Fruit fly (Drosophila melanogaster) whole organism, embryonic: Measurements from ENCODE around the gene pim.

Experiments used
- B-H1 ChIP-seq: fragments of 200-800 bp; sonication (Bioruptor generic); IDR thresholded peaks from 3 replicates; pipeline ENCODE4 v1.3.6; 2022; ENCODE audit warnings: missing biosample characterization, missing genetic modification characterization
- CG10565 ChIP-seq: fragments of 200-800 bp; sonication (Bioruptor generic); optimal IDR thresholded peaks from 3 replicates; lab custom pipeline; 2016; ENCODE audit warnings: missing biosample characterization, mild to moderate bottlenecking, missing genetic modification characterization
- CG10959 ChIP-seq: fragments of 200-800 bp; sonication (Bioruptor generic); IDR thresholded peaks from 2 replicates; pipeline ENCODE4 v1.3.6; 2022; ENCODE audit warnings: missing biosample characterization, missing genetic modification characterization
- CG11696 ChIP-seq: fragments of 200-800 bp; sonication (Bioruptor generic); IDR thresholded peaks from 2 replicates; pipeline ENCODE4 v1.3.6; 2022; ENCODE audit warnings: missing biosample characterization, missing genetic modification characterization
- CG12104 ChIP-seq: fragments of 200-800 bp; sonication (Bioruptor generic); optimal IDR thresholded peaks from 3 replicates; lab custom pipeline; 2016; ENCODE audit warnings: missing biosample characterization, missing genetic modification characterization
- CG12219 ChIP-seq: fragments of 200-800 bp; sonication (Bioruptor generic); optimal IDR thresholded peaks from 3 replicates; lab custom pipeline; 2018; ENCODE audit warnings: missing biosample characterization, mild to moderate bottlenecking, missing genetic modification characterization
- CG13624 ChIP-seq: fragments of 200-800 bp; sonication (Bioruptor generic); optimal IDR thresholded peaks from 2 replicates; lab custom pipeline; 2016; ENCODE audit warnings: missing biosample characterization, missing genetic modification characterization
- CG14965 ChIP-seq: fragments of 200-800 bp; sonication (Bioruptor generic); optimal IDR thresholded peaks from 2 replicates; lab custom pipeline; 2016; ENCODE audit warnings: missing biosample characterization, missing genetic modification characterization, borderline replicate concordance
- CG15479 ChIP-seq: fragments of 200-800 bp; sonication (Bioruptor generic); optimal IDR thresholded peaks from 3 replicates; lab custom pipeline; 2019; ENCODE audit warnings: missing biosample characterization, mild to moderate bottlenecking, missing genetic modification characterization, moderate library complexity
- CG17385 ChIP-seq: fragments of 200-800 bp; sonication (Bioruptor generic); optimal IDR thresholded peaks from 3 replicates; lab custom pipeline; 2018; ENCODE audit warnings: missing biosample characterization, mild to moderate bottlenecking, missing genetic modification characterization
- CG32532 ChIP-seq: fragments of 200-800 bp; sonication (Bioruptor generic); IDR thresholded peaks from 2 replicates; pipeline ENCODE4 v1.3.6; 2022; ENCODE audit warnings: missing biosample characterization, missing genetic modification characterization
- CG34224 ChIP-seq: fragments of 200-800 bp; sonication (Bioruptor generic); IDR thresholded peaks from 3 replicates; pipeline ENCODE4 v1.3.6; 2022; ENCODE audit warnings: missing biosample characterization, missing genetic modification characterization; ENCODE audit not compliant: partially characterized antibody
- CG3838 ChIP-seq: fragments of 200-800 bp; sonication (Bioruptor generic); optimal IDR thresholded peaks from 3 replicates; lab custom pipeline; 2016; ENCODE audit warnings: missing biosample characterization, missing genetic modification characterization
- CG4360 ChIP-seq: fragments of 200-800 bp; sonication (Bioruptor generic); IDR thresholded peaks from 2 replicates; pipeline ENCODE4 v1.3.6; 2022; ENCODE audit warnings: missing biosample characterization, missing genetic modification characterization
- CG4707 ChIP-seq: fragments of 200-800 bp; sonication (Bioruptor generic); optimal IDR thresholded peaks from 2 replicates; lab custom pipeline; 2018; ENCODE audit warnings: missing biosample characterization, mild to moderate bottlenecking, missing genetic modification characterization, moderate library complexity
- CG4820 ChIP-seq: fragments of 200-800 bp; sonication (Bioruptor generic); optimal IDR thresholded peaks from 3 replicates; lab custom pipeline; 2016; ENCODE audit warnings: missing biosample characterization, missing genetic modification characterization
- CG5180 ChIP-seq: fragments of 200-800 bp; sonication (Bioruptor generic); optimal IDR thresholded peaks from 3 replicates; lab custom pipeline; 2017; ENCODE audit warnings: missing biosample characterization, missing genetic modification characterization, mild to moderate bottlenecking, moderate library complexity, missing genetic modification reagents
- CG6854 ChIP-seq: fragments of 200-800 bp; sonication (Bioruptor generic); optimal IDR thresholded peaks from 3 replicates; lab custom pipeline; 2017; ENCODE audit warnings: missing biosample characterization, mild to moderate bottlenecking, missing genetic modification characterization
- CG8281 ChIP-seq: fragments of 200-800 bp; sonication (Bioruptor generic); optimal IDR thresholded peaks from 2 replicates; lab custom pipeline; 2018; ENCODE audit warnings: missing biosample characterization, mild to moderate bottlenecking, missing genetic modification characterization, moderate library complexity
- CG9215 ChIP-seq: fragments of 200-800 bp; sonication (Bioruptor generic); IDR thresholded peaks from 2 replicates; pipeline ENCODE4 v1.3.6; 2022; ENCODE audit warnings: missing biosample characterization, missing genetic modification characterization
- Deaf1 ChIP-seq: fragments of 200-800 bp; optimal IDR thresholded peaks from 3 replicates; lab custom pipeline; 2019; ENCODE audit warnings: missing biosample characterization, mild to moderate bottlenecking, missing genetic modification characterization, moderate library complexity
- Dref ChIP-seq: fragments of 200-800 bp; sonication (Bioruptor generic); IDR thresholded peaks from 2 replicates; pipeline ENCODE4 v1.3.6; 2022; ENCODE audit warnings: missing biosample characterization, missing genetic modification characterization
- E2f1 ChIP-seq: fragments of 200-800 bp; sonication (Bioruptor generic); IDR thresholded peaks from 2 replicates; pipeline ENCODE4 v1.3.6; 2022; ENCODE audit warnings: missing biosample characterization, missing genetic modification characterization
- E2f2 ChIP-seq: fragments of 200-800 bp; sonication (Bioruptor generic); IDR thresholded peaks from 2 replicates; pipeline ENCODE4 v1.3.6; 2022; ENCODE audit warnings: missing biosample characterization, missing genetic modification characterization
- NC2α ChIP-seq: fragments of 200-800 bp; sonication (Bioruptor generic); optimal IDR thresholded peaks from 2 replicates; lab custom pipeline; 2016; ENCODE audit warnings: missing biosample characterization, missing genetic modification characterization
- Nf-YC ChIP-seq: fragments of 200-800 bp; optimal IDR thresholded peaks from 3 replicates; lab custom pipeline; 2019; ENCODE audit warnings: missing biosample characterization, mild to moderate bottlenecking, missing genetic modification characterization, moderate library complexity
- Pdp1 ChIP-seq, 2 experiments: fragments of 200-800 bp; sonication (Bioruptor generic); optimal IDR thresholded peaks; 3 replicates each; lab custom pipeline; 2016; ENCODE audit warnings: missing biosample characterization in 2 of 2, missing genetic modification characterization in 2 of 2, mild to moderate bottlenecking in 1 of 2, moderate library complexity in 1 of 2
- Poxn ChIP-seq: fragments of 200-800 bp; sonication (Bioruptor generic); IDR thresholded peaks from 2 replicates; pipeline ENCODE4 v1.3.6; 2022; ENCODE audit warnings: missing biosample characterization, missing genetic modification characterization
- Ptx1 ChIP-seq: fragments of 200-800 bp; sonication (Bioruptor generic); IDR thresholded peaks from 2 replicates; pipeline ENCODE4 v1.3.6; 2022; ENCODE audit warnings: missing biosample characterization, missing genetic modification characterization
- Ssrp ChIP-seq: fragments of 200-800 bp; sonication (Bioruptor generic); optimal IDR thresholded peaks from 2 replicates; lab custom pipeline; 2018; ENCODE audit warnings: missing biosample characterization, mild to moderate bottlenecking, missing genetic modification characterization, moderate library complexity
- amos ChIP-seq: fragments of 200-800 bp; sonication (Bioruptor generic); IDR thresholded peaks from 2 replicates; pipeline ENCODE4 v1.3.6; 2022; ENCODE audit warnings: missing biosample characterization, missing genetic modification characterization; ENCODE audit not compliant: partially characterized antibody
- chn ChIP-seq: fragments of 200-800 bp; sonication (Bioruptor generic); optimal IDR thresholded peaks from 2 replicates; lab custom pipeline; 2016; ENCODE audit warnings: missing biosample characterization, missing genetic modification characterization
- croc ChIP-seq: fragments of 200-800 bp; sonication (Bioruptor generic); conservative IDR thresholded peaks from 3 replicates; pipeline ENCODE4 v1.3.6; 2022; ENCODE audit warnings: missing biosample characterization, missing genetic modification characterization
- dati ChIP-seq: fragments of 200-800 bp; sonication (Bioruptor generic); IDR thresholded peaks from 2 replicates; pipeline ENCODE4 v1.3.6; 2022; ENCODE audit warnings: missing biosample characterization, missing genetic modification characterization
- esg ChIP-seq: fragments of 200-800 bp; sonication (Bioruptor generic); conservative IDR thresholded peaks from 2 replicates; pipeline ENCODE4 v1.3.6; 2022; ENCODE audit warnings: missing biosample characterization, missing genetic modification characterization
- gcm2 ChIP-seq: fragments of 200-800 bp; sonication (Bioruptor generic); optimal IDR thresholded peaks from 2 replicates; lab custom pipeline; 2016; ENCODE audit warnings: missing biosample characterization, missing genetic modification characterization
- gem ChIP-seq: fragments of 200-800 bp; sonication (Bioruptor generic); optimal IDR thresholded peaks from 2 replicates; lab custom pipeline; 2019; ENCODE audit warnings: missing biosample characterization, mild to moderate bottlenecking, missing genetic modification characterization, moderate library complexity
- gro ChIP-seq: fragments of 200-800 bp; sonication (Bioruptor generic); optimal IDR thresholded peaks from 2 replicates; lab custom pipeline; 2016; ENCODE audit warnings: missing biosample characterization, missing genetic modification characterization
- hb ChIP-seq: fragments of 200-800 bp; sonication (Bioruptor generic); IDR thresholded peaks from 3 replicates; pipeline ENCODE4 v1.3.6; 2022; ENCODE audit warnings: missing biosample characterization, missing genetic modification characterization; ENCODE audit not compliant: partially characterized antibody
- ind ChIP-seq: fragments of 200-800 bp; sonication (Bioruptor generic); optimal IDR thresholded peaks from 3 replicates; lab custom pipeline; 2016; ENCODE audit warnings: missing biosample characterization, missing genetic modification characterization
- kay ChIP-seq: fragments of 200-800 bp; sonication (Bioruptor generic); optimal IDR thresholded peaks from 2 replicates; lab custom pipeline; 2016; ENCODE audit warnings: missing biosample characterization, missing genetic modification characterization
- knrl ChIP-seq: fragments of 200-800 bp; sonication (Bioruptor generic); IDR thresholded peaks from 3 replicates; pipeline ENCODE4 v1.3.6; 2022; ENCODE audit warnings: missing biosample characterization, missing genetic modification characterization; ENCODE audit not compliant: partially characterized antibody
- mirr ChIP-seq: fragments of 200-800 bp; sonication (Bioruptor generic); optimal IDR thresholded peaks from 3 replicates; lab custom pipeline; 2018; ENCODE audit warnings: missing biosample characterization, mild to moderate bottlenecking, missing genetic modification characterization
- mld ChIP-seq: fragments of 200-800 bp; sonication (Bioruptor generic); IDR thresholded peaks from 3 replicates; pipeline ENCODE4 v1.3.6; 2022; ENCODE audit warnings: missing biosample characterization, missing genetic modification characterization; ENCODE audit not compliant: partially characterized antibody
- pb ChIP-seq: fragments of 200-800 bp; sonication (Bioruptor generic); optimal IDR thresholded peaks from 3 replicates; lab custom pipeline; 2016; ENCODE audit warnings: missing biosample characterization, missing genetic modification characterization
- repo ChIP-seq: fragments of 200-800 bp; sonication (Bioruptor generic); optimal IDR thresholded peaks from 2 replicates; lab custom pipeline; 2016; ENCODE audit warnings: missing biosample characterization, missing genetic modification characterization
- ro ChIP-seq: fragments of 200-800 bp; sonication (Bioruptor generic); IDR thresholded peaks from 2 replicates; pipeline ENCODE4 v1.3.6; 2022; ENCODE audit warnings: missing biosample characterization, missing genetic modification characterization
- row ChIP-seq: fragments of 200-800 bp; sonication (Bioruptor generic); IDR thresholded peaks from 3 replicates; pipeline ENCODE4 v1.3.6; 2022; ENCODE audit warnings: missing biosample characterization, missing genetic modification characterization
- tna ChIP-seq: fragments of 200-800 bp; sonication (Bioruptor generic); IDR thresholded peaks from 2 replicates; pipeline ENCODE4 v1.3.6; 2022; ENCODE audit warnings: missing biosample characterization, missing genetic modification characterization; ENCODE audit not compliant: partially characterized antibody
- usp ChIP-seq: fragments of >200 bp; optimal IDR thresholded peaks from 2 replicates; lab custom pipeline; 2017; ENCODE audit warnings: missing biosample characterization, missing genetic modification characterization
- wor ChIP-seq: fragments of 200-800 bp; sonication (Bioruptor generic); IDR thresholded peaks from 2 replicates; pipeline ENCODE4 v1.3.6; 2022; ENCODE audit warnings: missing biosample characterization, missing genetic modification characterization

pim gene

DNA sequence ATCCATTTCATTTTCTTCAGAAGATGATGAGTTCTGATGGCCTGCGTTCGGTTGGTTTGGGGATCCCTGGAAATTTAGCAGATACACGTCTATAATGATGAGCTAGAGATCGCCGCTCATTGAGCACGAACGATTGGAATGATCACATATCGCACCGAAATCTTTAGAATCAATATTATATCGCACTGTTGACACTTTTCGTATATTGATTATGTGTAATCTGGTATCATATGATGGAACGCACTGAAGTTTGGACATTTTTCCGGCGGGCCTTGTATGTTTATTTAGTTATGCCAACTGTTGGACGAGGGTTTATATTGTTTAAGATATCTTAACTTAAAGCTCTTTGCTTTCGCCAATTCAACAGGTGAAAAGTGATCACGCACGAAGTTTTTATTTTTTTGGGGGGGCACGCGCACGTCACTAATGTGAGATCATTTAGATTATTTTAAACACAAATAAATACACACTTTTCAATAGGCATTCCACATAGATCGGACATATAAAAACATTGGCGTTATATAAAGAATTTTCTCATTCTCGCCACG is 41.7 kb upstream of the pim start (continued):
- TF ChIP-seq CG5180 (GFP tag; lab: Kevin White, UChicago) (no peak), ro (GFP tag; lab: Robert Waterston, UW) (no peak), kay (no peak), Deaf1 (tag; lab: Kevin White, UChicago) (no peak), CG13624 (GFP tag; lab: Kevin White, UChicago) (peak; percentile 21), Dref (no peak), Pdp1 (GFP tag; optimal IDR thresholded peaks at IDR 0.05; lab: Kevin White, UChicago) (peak in 1 of 2 experiments; percentile 69), CG12219 (no peak), Ptx1 (no peak), Ssrp (tag; lab: Kevin White, UChicago) (no peak), usp (GFP tag; lab: Kevin White, UChicago) (no peak), mld (GFP tag; lab: Robert Waterston, UW) (0 out of 3 replicates have a peak, but pooled peaks have one; percentile 51), CG9215 (GFP tag; lab: Robert Waterston, UW) (no peak), croc (GFP tag; lab: Robert Waterston, UW) (no peak), CG4820 (no peak), CG4707 (no peak), knrl (GFP tag; lab: Robert Waterston, UW) (peak; percentile 86; the same call in 2 of the 3 replicates), CG8281 (tag; lab: Kevin White, UChicago) (peak; percentile 16), esg (GFP tag; lab: Robert Waterston, UW) (no peak), row (GFP tag; lab: Robert Waterston, UW) (no peak), dati (GFP tag; lab: Robert Waterston, UW) (no peak), CG10959 (GFP tag; lab: Robert Waterston, UW) (no peak), amos (GFP tag; lab: Robert Waterston, UW) (peak; percentile 60; the same call in 1 of the 2 replicates), Poxn (GFP tag; lab: Robert Waterston, UW) (no peak), mirr (no peak), CG3838 (GFP tag; lab: Kevin White, UChicago) (no peak), gcm2 (GFP tag; lab: Kevin White, UChicago) (no peak), CG15479 (GFP tag; lab: Kevin White, UChicago) (no peak), ind (GFP tag; lab: Kevin White, UChicago) (no peak), wor (GFP tag; lab: Robert Waterston, UW) (no peak), CG10565 (GFP tag; lab: Kevin White, UChicago) (no peak), CG32532 (0 out of 2 replicates have a peak, but pooled peaks have one; percentile 29), gro (no peak), CG14965 (no peak), tna (GFP tag; lab: Robert Waterston, UW) (peak; percentile 57), Nf-YC (tag; lab: Kevin White, UChicago) (peak; percentile 2), NC2α (no peak), CG11696 (GFP tag; lab: Robert Waterston, UW) (no peak), gem (tag; lab: Kevin White, UChicago) (no peak), CG12104 (GFP tag; lab: Kevin White, UChicago) (no peak), pb (GFP tag; lab: Kevin White, UChicago) (peak; percentile 4), B-H1 (GFP tag; lab: Robert Waterston, UW) (no peak), CG4360 (GFP tag; lab: Robert Waterston, UW) (no peak), E2f2 (GFP tag; lab: Robert Waterston, UW) (no peak), hb (GFP tag; lab: Robert Waterston, UW) (peak; percentile 68; the same call in 1 of the 3 replicates), E2f1 (no peak), repo (GFP tag; lab: Kevin White, UChicago) (no peak), CG34224 (GFP tag; lab: Robert Waterston, UW) (no peak), CG6854 (GFP tag; lab: Kevin White, UChicago) (no peak), CG17385 (no peak), chn (GFP tag; lab: Kevin White, UChicago) (no peak)
